Worm (Caenorhabditis elegans) whole organism, young adult: ENCODE measurements around the gene oma-2.

Experiments
- B0019.2 ChIP-seq: fragments of 200-800 bp; sonication (Bioruptor generic); conservative IDR thresholded peaks from 2 replicates; pipeline ENCODE4 v1.3.6; 2022; ENCODE audit warnings: missing genetic modification reagents, missing genetic modification characterization, missing compliant biosample characterization
- B0261.1 ChIP-seq: sonication (generic microtip); optimal IDR thresholded peaks from 2 replicates; lab custom pipeline; 2016; ENCODE audit warnings: mild to moderate bottlenecking, missing genetic modification characterization, moderate library complexity, missing compliant biosample characterization
- D2030.7 ChIP-seq: fragments of 200-800 bp; sonication (Bioruptor generic); IDR thresholded peaks from 2 replicates; pipeline ENCODE4 v1.3.6; 2022; ENCODE audit warnings: missing genetic modification reagents, missing genetic modification characterization, missing compliant biosample characterization
- F37B4.10 ChIP-seq: fragments of 200-800 bp; sonication (Bioruptor generic); IDR thresholded peaks from 2 replicates; pipeline ENCODE4 v1.3.6; 2022; ENCODE audit warnings: missing genetic modification characterization, missing compliant biosample characterization
- F39B2.1 ChIP-seq: fragments of 200-800 bp; sonication (Bioruptor generic); IDR thresholded peaks from 2 replicates; pipeline ENCODE4 v1.3.6; 2022; ENCODE audit warnings: missing genetic modification reagents, missing genetic modification characterization, missing compliant biosample characterization
- F49E8.2 ChIP-seq: sonication (generic microtip); optimal IDR thresholded peaks from 3 replicates; lab custom pipeline; 2017; ENCODE audit warnings: missing genetic modification characterization, mild to moderate bottlenecking, missing compliant biosample characterization, antibody characterized with exemption, moderate library complexity; ENCODE audit not compliant: insufficient read depth
- ama-1 ChIP-seq, 3 experiments: fragments of 150-350 bp in 1 of 3; sonication (generic microtip) in 2 of 3; optimal IDR thresholded peaks; 2 replicates each; lab custom pipeline; 2014 to 2018; ENCODE audit warnings: missing biosample characterization in 2 of 3, missing genetic modification characterization in 2 of 3, missing genetic modification reagents in 2 of 3
- bed-1 ChIP-seq: fragments of 200-800 bp; sonication (Bioruptor generic); IDR thresholded peaks from 2 replicates; pipeline ENCODE4 v1.3.6; 2022; ENCODE audit warnings: missing genetic modification reagents, missing genetic modification characterization, missing compliant biosample characterization
- ccch-3 ChIP-seq: fragments of 200-800 bp; sonication (Bioruptor generic); optimal IDR thresholded peaks from 2 replicates; lab custom pipeline; 2018; ENCODE audit warnings: mild to moderate bottlenecking, missing genetic modification characterization, missing compliant biosample characterization
- cebp-1 ChIP-seq, 2 experiments: fragments of 200-800 bp in 1 of 2; sonication (Bioruptor generic) in 1 of 2; sonication (generic microtip) in 1 of 2; IDR thresholded peaks in 1 of 2; optimal IDR thresholded peaks in 1 of 2; 2 replicates each; pipeline versions ENCODE4 v1.3.6 to Lab custom; 2017 to 2022; ENCODE audit warnings: missing compliant biosample characterization in 2 of 2, missing genetic modification characterization in 2 of 2, mild to moderate bottlenecking in 1 of 2, missing genetic modification reagents in 1 of 2, moderate library complexity in 1 of 2
- ceh-91 ChIP-seq: fragments of 200-800 bp; sonication (Bioruptor generic); IDR thresholded peaks from 2 replicates; pipeline ENCODE4 v1.3.6; 2022; ENCODE audit warnings: missing genetic modification reagents, missing genetic modification characterization, missing compliant biosample characterization
- dox-1 ChIP-seq: fragments of 200-800 bp; sonication (Bioruptor generic); IDR thresholded peaks from 2 replicates; pipeline ENCODE4 v1.3.6; 2022; ENCODE audit warnings: missing genetic modification reagents, missing genetic modification characterization, missing compliant biosample characterization
- egrh-3 ChIP-seq: fragments of 200-800 bp; sonication (Bioruptor generic); IDR thresholded peaks from 2 replicates; pipeline ENCODE4 v1.3.6; 2022; ENCODE audit warnings: missing genetic modification reagents, missing genetic modification characterization, missing compliant biosample characterization
- hlh-12 ChIP-seq: sonication (generic microtip); optimal IDR thresholded peaks from 2 replicates; lab custom pipeline; 2016; ENCODE audit warnings: missing genetic modification characterization, missing compliant biosample characterization
- hsf-1 ChIP-seq: fragments of 200-800 bp; sonication (Bioruptor generic); IDR thresholded peaks from 2 replicates; pipeline ENCODE4 v1.3.6; 2022; ENCODE audit warnings: missing genetic modification reagents, missing genetic modification characterization, missing compliant biosample characterization
- let-607 ChIP-seq, 2 experiments: fragments of 200-800 bp in 1 of 2; sonication (Bioruptor generic) in 1 of 2; sonication (generic microtip) in 1 of 2; optimal IDR thresholded peaks; 2 replicates each; lab custom pipeline; 2016 to 2018; ENCODE audit warnings: mild to moderate bottlenecking in 2 of 2, missing compliant biosample characterization in 2 of 2, missing genetic modification characterization in 2 of 2, moderate library complexity in 2 of 2, missing genotype in 1 of 2
- madf-10 ChIP-seq: sonication (generic microtip); optimal IDR thresholded peaks from 2 replicates; lab custom pipeline; 2016; ENCODE audit warnings: mild to moderate bottlenecking, missing genetic modification characterization, missing compliant biosample characterization
- madf-3 ChIP-seq: fragments of 200-800 bp; sonication (Bioruptor generic); IDR thresholded peaks from 2 replicates; pipeline ENCODE4 v1.3.6; 2022; ENCODE audit warnings: missing genetic modification reagents, missing genetic modification characterization, missing compliant biosample characterization
- madf-6 ChIP-seq: fragments of 200-800 bp; sonication (Bioruptor generic); IDR thresholded peaks from 2 replicates; pipeline ENCODE4 v1.3.6; 2022; ENCODE audit warnings: missing genetic modification reagents, missing genetic modification characterization, missing compliant biosample characterization
- madf-8 ChIP-seq: fragments of 200-800 bp; sonication (Bioruptor generic); conservative IDR thresholded peaks from 2 replicates; pipeline ENCODE4 v1.3.6; 2022; ENCODE audit warnings: missing genetic modification reagents, missing genetic modification characterization, missing compliant biosample characterization
- nfyb-1 ChIP-seq: fragments of 200-800 bp; sonication (Bioruptor generic); IDR thresholded peaks from 2 replicates; pipeline ENCODE4 v1.3.6; 2022; ENCODE audit warnings: missing genetic modification reagents, missing genetic modification characterization, missing compliant biosample characterization
- nhr-179 ChIP-seq: sonication (generic microtip); optimal IDR thresholded peaks from 2 replicates; lab custom pipeline; 2016; ENCODE audit warnings: mild to moderate bottlenecking, missing genetic modification characterization, missing compliant biosample characterization
- nhr-27 ChIP-seq: fragments of 200-800 bp; sonication (Bioruptor generic); optimal IDR thresholded peaks from 2 replicates; lab custom pipeline; 2018; ENCODE audit warnings: mild to moderate bottlenecking, missing genetic modification characterization, moderate library complexity, missing compliant biosample characterization
- rcor-1 ChIP-seq: fragments of 200-800 bp; sonication (Bioruptor generic); IDR thresholded peaks from 2 replicates; pipeline ENCODE4 v1.3.6; 2022; ENCODE audit warnings: missing genetic modification reagents, missing genetic modification characterization, missing compliant biosample characterization
- repo-1 ChIP-seq: sonication (generic microtip); optimal IDR thresholded peaks from 2 replicates; lab custom pipeline; 2017; ENCODE audit warnings: mild to moderate bottlenecking, missing genetic modification characterization, missing compliant biosample characterization
- snpc-4 ChIP-seq, 5 experiments: fragments of 150-350 bp in 1 of 5; sonication (generic microtip) in 4 of 5; optimal IDR thresholded peaks; 2 replicates each; lab custom pipeline; 2014 to 2018; ENCODE audit warnings: missing genetic modification characterization in 5 of 5, missing biosample characterization in 3 of 5, antibody characterized with exemption in 2 of 5, mild to moderate bottlenecking in 2 of 5, missing compliant biosample characterization in 2 of 5, missing genotype in 2 of 5, moderate library complexity in 2 of 5, missing genetic modification reagents in 1 of 5
- sptf-2 ChIP-seq: fragments of 200-800 bp; sonication (Bioruptor generic); optimal IDR thresholded peaks from 2 replicates; lab custom pipeline; 2018; ENCODE audit warnings: mild to moderate bottlenecking, missing genetic modification characterization, missing compliant biosample characterization
- tlf-1 ChIP-seq: fragments of 200-800 bp; sonication (Bioruptor generic); optimal IDR thresholded peaks from 2 replicates; lab custom pipeline; 2018; ENCODE audit warnings: mild to moderate bottlenecking, missing genetic modification characterization, missing compliant biosample characterization
- xnd-1 ChIP-seq: sonication (generic microtip); optimal IDR thresholded peaks from 2 replicates; lab custom pipeline; 2016; ENCODE audit warnings: missing genotype, missing genetic modification reagents, missing genetic modification characterization, missing compliant biosample characterization
- ztf-18 ChIP-seq: sonication (generic microtip); optimal IDR thresholded peaks from 2 replicates; lab custom pipeline; 2016; ENCODE audit warnings: missing genotype, mild to moderate bottlenecking, missing genetic modification characterization, missing compliant biosample characterization
- ztf-28 ChIP-seq: fragments of 200-800 bp; sonication (Bioruptor generic); IDR thresholded peaks from 2 replicates; pipeline ENCODE4 v1.3.6; 2022; ENCODE audit warnings: missing genetic modification reagents, missing genetic modification characterization, missing compliant biosample characterization

oma-2 gene

ce11 chrV:8055170-8055569 lies 25.9 kb downstream of the oma-2 start (continued):
- TF ChIP-seq repo-1 (no peak), F49E8.2 (tag; lab: Kevin White, UChicago) (no peak), nhr-179 (tag; lab: Kevin White, UChicago) (no peak), F37B4.10 (no peak)

ce11 chrV:8057771-8058170 lies 28.5 kb downstream of the oma-2 start:
- TF ChIP-seq xnd-1 (tag; lab: Kevin White, UChicago) (peak; percentile 48), hsf-1 (GFP tag; lab: Robert Waterston, UW) (peak; percentile 85), ztf-18 (tag; lab: Kevin White, UChicago) (peak; percentile 84), F39B2.1 (GFP tag; lab: Robert Waterston, UW) (peak; percentile 69; the same call in 1 of the 2 replicates), B0019.2 (GFP tag; lab: Robert Waterston, UW) (peak; percentile 20; the same call in 1 of the 2 replicates), madf-8 (GFP tag; lab: Robert Waterston, UW) (peak; percentile 79), madf-6 (GFP tag; lab: Robert Waterston, UW) (peak; percentile 89), madf-3 (peak; percentile 72; the same call in 1 of the 2 replicates), nfyb-1 (GFP tag; lab: Robert Waterston, UW) (0 out of 2 replicates have a peak, but pooled peaks have one; percentile 22), D2030.7 (GFP tag; lab: Robert Waterston, UW) (peak; percentile 61), ceh-91 (GFP tag; lab: Robert Waterston, UW) (0 out of 2 replicates have a peak, but pooled peaks have one; percentile 28)

- TF ChIP-seq dox-1 (GFP tag; lab: Robert Waterston, UW) (no peak), egrh-3 (no peak)
Measured at ce11 chrV:8058359-8058758, 29.1 kb downstream of the oma-2 start, which contains the start of gene str-138. Gene str-138 (plus strand): TSS chrV:8058659.

- TF ChIP-seq ama-1 (optimal IDR thresholded peaks at IDR 0.05; lab: Kevin White, UChicago) (no peak), ama-1 (GFP tag; optimal IDR thresholded peaks at IDR 0.05; lab: Kevin White, UChicago) (no peak), ztf-18 (tag; lab: Kevin White, UChicago) (no peak), tlf-1 (GFP tag; lab: Kevin White, UChicago) (no peak), nfyb-1 (GFP tag; lab: Robert Waterston, UW) (no peak), sptf-2 (GFP tag; lab: Kevin White, UChicago) (no peak), hlh-12 (tag; lab: Kevin White, UChicago) (no peak), ztf-28 (GFP tag; lab: Robert Waterston, UW) (no peak), bed-1 (GFP tag; lab: Robert Waterston, UW) (no peak), madf-10 (tag; lab: Kevin White, UChicago) (no peak), B0261.1 (no peak), let-607 (tag; optimal IDR thresholded peaks at IDR 0.05; lab: Kevin White, UChicago) (no peak), ccch-3 (GFP tag; lab: Kevin White, UChicago) (no peak), nhr-27 (tag; lab: Kevin White, UChicago) (no peak), cebp-1 (GFP tag; IDR thresholded peaks at IDR 0.05; lab: Robert Waterston, UW) (no peak), cebp-1 (tag; optimal IDR thresholded peaks at IDR 0.05; lab: Kevin White, UChicago) (no peak), snpc-4 (GFP tag; optimal IDR thresholded peaks at IDR 0.05; lab: Kevin White, UChicago) (no peak), snpc-4 (tag; optimal IDR thresholded peaks at IDR 0.05; lab: Kevin White, UChicago) (no peak), rcor-1 (GFP tag; lab: Robert Waterston, UW) (no peak)
Measured at ce11 chrV:8062074-8062473, 32.8 kb downstream of the oma-2 start, which contains the start of gene str-139. Gene str-139 (minus strand): TSS chrV:8062174.
